Worm (Caenorhabditis elegans) whole organism, young adult: Measurements from ENCODE around the gene T02B11.8.

Experiments
- F23B12.7 ChIP-seq: sonication (generic microtip); optimal IDR thresholded peaks from 2 replicates; lab custom pipeline; 2017; ENCODE audit warnings: missing genetic modification characterization, mild to moderate bottlenecking, missing compliant biosample characterization, antibody characterized with exemption, moderate library complexity; ENCODE audit not compliant: insufficient read depth
- athp-1 ChIP-seq: sonication (generic microtip); optimal IDR thresholded peaks from 2 replicates; lab custom pipeline; 2017; ENCODE audit warnings: mild to moderate bottlenecking, missing genetic modification characterization, missing compliant biosample characterization
- cebp-2 ChIP-seq: fragments of 200-800 bp; sonication (Bioruptor generic); IDR thresholded peaks from 2 replicates; pipeline ENCODE4 v1.3.6; 2022; ENCODE audit warnings: missing genetic modification characterization, missing compliant biosample characterization
- dox-1 ChIP-seq: fragments of 200-800 bp; sonication (Bioruptor generic); IDR thresholded peaks from 2 replicates; pipeline ENCODE4 v1.3.6; 2022; ENCODE audit warnings: missing genetic modification reagents, missing genetic modification characterization, missing compliant biosample characterization
- pha-4 ChIP-seq: fragments of 150-350 bp; sonication (generic microtip); optimal IDR thresholded peaks from 2 replicates; lab custom pipeline; 2014; ENCODE audit warnings: missing biosample characterization, missing genetic modification reagents, missing genetic modification characterization
- rpc-1 ChIP-seq, 2 experiments: fragments of 150-350 bp in 1 of 2; sonication (generic microtip) in 1 of 2; optimal IDR thresholded peaks; 2 replicates each; lab custom pipeline; 2014 to 2018; ENCODE audit warnings: missing biosample characterization in 1 of 2, missing genetic modification characterization in 1 of 2, missing genetic modification reagents in 1 of 2, missing genotype in 1 of 2
- snpc-4 ChIP-seq, 5 experiments: fragments of 150-350 bp in 1 of 5; sonication (generic microtip) in 4 of 5; optimal IDR thresholded peaks; 2 replicates each; lab custom pipeline; 2014 to 2018; ENCODE audit warnings: missing genetic modification characterization in 5 of 5, missing biosample characterization in 3 of 5, antibody characterized with exemption in 2 of 5, mild to moderate bottlenecking in 2 of 5, missing compliant biosample characterization in 2 of 5, missing genotype in 2 of 5, moderate library complexity in 2 of 5, missing genetic modification reagents in 1 of 5
- unc-130 ChIP-seq: sonication (generic microtip); optimal IDR thresholded peaks from 2 replicates; lab custom pipeline; 2016; ENCODE audit warnings: missing genetic modification reagents, missing genetic modification characterization, missing compliant biosample characterization
- ztf-22 ChIP-seq: fragments of 200-800 bp; sonication (Bioruptor generic); optimal IDR thresholded peaks from 2 replicates; lab custom pipeline; 2018; ENCODE audit warnings: mild to moderate bottlenecking, missing genetic modification characterization, moderate library complexity, missing compliant biosample characterization
- ztf-28 ChIP-seq: fragments of 200-800 bp; sonication (Bioruptor generic); IDR thresholded peaks from 2 replicates; pipeline ENCODE4 v1.3.6; 2022; ENCODE audit warnings: missing genetic modification reagents, missing genetic modification characterization, missing compliant biosample characterization

DNA sequence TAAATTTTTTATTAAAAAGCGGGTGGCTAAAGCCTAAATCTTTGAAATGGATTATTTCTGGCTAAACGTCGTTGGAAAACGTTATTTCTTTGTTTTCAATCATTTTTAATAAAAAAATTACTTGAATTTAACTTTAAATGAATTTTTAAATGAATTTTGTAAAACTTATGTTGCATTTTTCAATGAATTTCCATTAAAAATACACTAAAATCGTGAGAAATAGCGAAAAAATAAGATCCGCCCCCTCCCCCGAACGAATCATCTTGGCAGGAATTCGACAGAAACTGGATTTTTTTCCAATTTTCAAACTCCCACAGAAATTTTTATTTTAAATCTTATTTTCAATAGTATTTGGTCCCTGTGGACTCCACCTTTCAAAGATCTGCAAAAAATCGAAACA is 704 bp upstream of the T02B11.8 start, which contains the start of gene srg-53:
- TF ChIP-seq unc-130 (GFP tag; lab: Kevin White, UChicago) (no peak), dox-1 (GFP tag; lab: Robert Waterston, UW) (no peak), F23B12.7 (no peak), pha-4 (tag; lab: Kevin White, UChicago) (no peak), cebp-2 (GFP tag; lab: Robert Waterston, UW) (no peak), snpc-4 (GFP tag; optimal IDR thresholded peaks at IDR 0.05; lab: Kevin White, UChicago) (no peak), snpc-4 (tag; optimal IDR thresholded peaks at IDR 0.05; lab: Kevin White, UChicago) (no peak), ztf-22 (GFP tag; lab: Kevin White, UChicago) (no peak), athp-1 (tag; lab: Kevin White, UChicago) (no peak), rpc-1 (optimal IDR thresholded peaks at IDR 0.05; lab: Kevin White, UChicago) (no peak), rpc-1 (tag; optimal IDR thresholded peaks at IDR 0.05; lab: Kevin White, UChicago) (no peak), ztf-28 (GFP tag; lab: Robert Waterston, UW) (no peak)
